Fruit fly (Drosophila melanogaster) whole organism, prepupa: ENCODE results near the gene TotX.
A peak's percentile ranks its signal among the peaks of the same experiment; 100 is the strongest.

Experiments used
- Blimp-1 ChIP-seq: fragments of 200-800 bp; sonication (Bioruptor generic); optimal IDR thresholded peaks from 3 replicates; lab custom pipeline; 2017; ENCODE audit warnings: missing biosample characterization, missing genetic modification characterization, mild to moderate bottlenecking, moderate library complexity, missing genetic modification reagents
- CG10631 ChIP-seq: fragments of 200-800 bp; sonication (Bioruptor generic); optimal IDR thresholded peaks from 2 replicates; lab custom pipeline; 2016; ENCODE audit warnings: missing biosample characterization, missing genetic modification characterization
- CG11294 ChIP-seq: fragments of 200-800 bp; sonication (Bioruptor generic); IDR thresholded peaks from 2 replicates; pipeline ENCODE4 v1.3.6; 2022; ENCODE audit warnings: missing biosample characterization, missing genetic modification characterization
- CG11762 ChIP-seq: fragments of 200-800 bp; sonication (Bioruptor generic); optimal IDR thresholded peaks from 3 replicates; lab custom pipeline; 2016; ENCODE audit warnings: missing biosample characterization, missing genetic modification characterization; ENCODE audit not compliant: insufficient read depth
- CG11902 ChIP-seq: fragments of 200-800 bp; sonication (Bioruptor generic); optimal IDR thresholded peaks from 3 replicates; lab custom pipeline; 2016; ENCODE audit warnings: missing biosample characterization, missing genetic modification characterization
- CG15336 ChIP-seq: fragments of 200-800 bp; sonication (Bioruptor generic); IDR thresholded peaks from 2 replicates; pipeline ENCODE4 v1.3.6; 2022; ENCODE audit warnings: missing biosample characterization, missing genetic modification characterization
- CG16779 ChIP-seq: fragments of 200-800 bp; sonication (Bioruptor generic); optimal IDR thresholded peaks from 3 replicates; lab custom pipeline; 2017; ENCODE audit warnings: missing biosample characterization, mild to moderate bottlenecking, missing genetic modification characterization
- CG3032 ChIP-seq: fragments of 200-800 bp; optimal IDR thresholded peaks from 2 replicates; lab custom pipeline; 2019; ENCODE audit warnings: missing biosample characterization, mild to moderate bottlenecking, missing genetic modification characterization, moderate library complexity
- CG31627 ChIP-seq: fragments of 200-800 bp; sonication (Bioruptor generic); optimal IDR thresholded peaks from 3 replicates; lab custom pipeline; 2016; ENCODE audit warnings: missing biosample characterization, missing genetic modification characterization
- CG34406 ChIP-seq: fragments of 200-800 bp; sonication (Bioruptor generic); optimal IDR thresholded peaks from 3 replicates; lab custom pipeline; 2016; ENCODE audit warnings: missing biosample characterization, missing genetic modification characterization
- CG3919 ChIP-seq: fragments of 200-800 bp; sonication (Bioruptor generic); optimal IDR thresholded peaks from 3 replicates; lab custom pipeline; 2016; ENCODE audit warnings: missing biosample characterization, missing genetic modification characterization
- CG6276 ChIP-seq: fragments of 200-800 bp; sonication (Bioruptor generic); optimal IDR thresholded peaks from 2 replicates; lab custom pipeline; 2017; ENCODE audit warnings: missing biosample characterization, mild to moderate bottlenecking, missing genetic modification characterization
- CG6792 ChIP-seq: fragments of 200-800 bp; sonication (Bioruptor generic); optimal IDR thresholded peaks from 3 replicates; lab custom pipeline; 2016; ENCODE audit warnings: missing biosample characterization, missing genetic modification characterization
- CG6854 ChIP-seq: fragments of 200-800 bp; sonication (Bioruptor generic); optimal IDR thresholded peaks from 2 replicates; lab custom pipeline; 2017; ENCODE audit warnings: missing biosample characterization, mild to moderate bottlenecking, missing genetic modification characterization
- CG7368 ChIP-seq: fragments of 200-800 bp; sonication (Bioruptor generic); optimal IDR thresholded peaks from 3 replicates; lab custom pipeline; 2016; ENCODE audit warnings: missing biosample characterization, missing genetic modification characterization
- CG8119 ChIP-seq: fragments of 200-800 bp; sonication (Bioruptor generic); IDR thresholded peaks from 3 replicates; pipeline ENCODE4 v1.3.6; 2022; ENCODE audit warnings: missing biosample characterization, missing genetic modification characterization
- CG9139 ChIP-seq: fragments of 200-800 bp; sonication (Bioruptor generic); optimal IDR thresholded peaks from 3 replicates; lab custom pipeline; 2017; ENCODE audit warnings: missing biosample characterization, mild to moderate bottlenecking, missing genetic modification characterization
- Eip78C ChIP-seq: fragments of 200-800 bp; sonication (Bioruptor generic); peaks from one replicate; lab custom pipeline; 2016; ENCODE audit warnings: missing biosample characterization, missing genetic modification characterization
- Gug ChIP-seq: fragments of 200-800 bp; sonication (Bioruptor generic); IDR thresholded peaks from 2 replicates; pipeline ENCODE4 v1.3.6; 2022; ENCODE audit warnings: missing biosample characterization, missing genetic modification characterization
- Hr38 ChIP-seq: sonication (Bioruptor generic); optimal IDR thresholded peaks from 2 replicates; lab custom pipeline; 2016; ENCODE audit warnings: missing biosample characterization, missing genetic modification characterization
- Lpt ChIP-seq: fragments of 200-800 bp; sonication (Bioruptor generic); optimal IDR thresholded peaks from 3 replicates; lab custom pipeline; 2016; ENCODE audit warnings: missing biosample characterization, missing genetic modification characterization
- Met ChIP-seq: fragments of 200-800 bp; sonication (Bioruptor generic); optimal IDR thresholded peaks from 3 replicates; lab custom pipeline; 2016; ENCODE audit warnings: missing biosample characterization, missing genetic modification characterization
- OdsH ChIP-seq: fragments of 200-800 bp; sonication (Bioruptor generic); optimal IDR thresholded peaks from 3 replicates; lab custom pipeline; 2016; ENCODE audit warnings: missing biosample characterization, missing genetic modification characterization
- Sox102F ChIP-seq: fragments of 200-800 bp; sonication (Bioruptor generic); optimal IDR thresholded peaks from 2 replicates; lab custom pipeline; 2016; ENCODE audit warnings: missing biosample characterization, mild to moderate bottlenecking, missing genetic modification characterization
- Sox14 ChIP-seq: fragments of 200-800 bp; sonication (Bioruptor generic); optimal IDR thresholded peaks from 3 replicates; lab custom pipeline; 2016; ENCODE audit warnings: missing biosample characterization, missing genetic modification characterization
- Sox15 ChIP-seq: fragments of 200-800 bp; sonication (Bioruptor generic); optimal IDR thresholded peaks from 3 replicates; lab custom pipeline; 2016; ENCODE audit warnings: missing biosample characterization, missing genetic modification characterization
- achi ChIP-seq: fragments of 200-800 bp; sonication (Bioruptor generic); optimal IDR thresholded peaks from 3 replicates; lab custom pipeline; 2016; ENCODE audit warnings: missing biosample characterization, missing genetic modification characterization
- acj6 ChIP-seq: fragments of 200-800 bp; sonication (Bioruptor generic); optimal IDR thresholded peaks from 3 replicates; lab custom pipeline; 2016; ENCODE audit warnings: missing biosample characterization, missing genetic modification characterization
- cyc ChIP-seq: fragments of 200-800 bp; sonication (Bioruptor generic); optimal IDR thresholded peaks from 3 replicates; lab custom pipeline; 2016; ENCODE audit warnings: missing biosample characterization, missing genetic modification characterization
- dac ChIP-seq: fragments of 200-800 bp; sonication (Bioruptor generic); optimal IDR thresholded peaks from 2 replicates; lab custom pipeline; 2017; ENCODE audit warnings: missing biosample characterization, mild to moderate bottlenecking, missing genetic modification characterization
- dsx ChIP-seq: fragments of 200-800 bp; optimal IDR thresholded peaks from 3 replicates; lab custom pipeline; 2019; ENCODE audit warnings: missing biosample characterization, mild to moderate bottlenecking, missing genetic modification characterization, moderate library complexity; ENCODE audit not compliant: poor library complexity, severe bottlenecking
- eg ChIP-seq: fragments of 200-800 bp; sonication (Bioruptor generic); IDR thresholded peaks from 3 replicates; pipeline ENCODE4 v1.3.6; 2022; ENCODE audit warnings: missing biosample characterization, missing genetic modification characterization
- fd85E ChIP-seq: fragments of 200-800 bp; sonication (Bioruptor generic); optimal IDR thresholded peaks from 3 replicates; lab custom pipeline; 2016; ENCODE audit warnings: missing biosample characterization, missing genetic modification characterization
- fkh ChIP-seq: fragments of 200-800 bp; sonication (Bioruptor generic); optimal IDR thresholded peaks from 3 replicates; lab custom pipeline; 2017; ENCODE audit warnings: missing biosample characterization, mild to moderate bottlenecking, missing genetic modification characterization, moderate library complexity
- lz ChIP-seq: fragments of 200-800 bp; sonication (Bioruptor generic); optimal IDR thresholded peaks from 3 replicates; lab custom pipeline; 2016; ENCODE audit warnings: missing biosample characterization, missing genetic modification characterization
- net ChIP-seq: fragments of 200-800 bp; sonication (Bioruptor generic); optimal IDR thresholded peaks from 3 replicates; lab custom pipeline; 2016; ENCODE audit warnings: missing biosample characterization, missing genetic modification characterization
- salr ChIP-seq, 2 experiments: fragments of 200-800 bp; sonication (Bioruptor generic); optimal IDR thresholded peaks; 3 replicates each; lab custom pipeline; 2016 to 2018; ENCODE audit warnings: missing biosample characterization in 2 of 2, missing genetic modification characterization in 2 of 2, mild to moderate bottlenecking in 1 of 2
- spab ChIP-seq: fragments of 200-800 bp; sonication (Bioruptor generic); optimal IDR thresholded peaks from 2 replicates; lab custom pipeline; 2017; ENCODE audit warnings: missing biosample characterization, mild to moderate bottlenecking, missing genetic modification characterization, missing genetic modification reagents
- ss ChIP-seq, 2 experiments: fragments of 200-800 bp; sonication (Bioruptor generic); optimal IDR thresholded peaks; 2 replicates in 1 of 2; 3 replicates in 1 of 2; lab custom pipeline; 2017 to 2018; ENCODE audit warnings: mild to moderate bottlenecking in 2 of 2, missing biosample characterization in 2 of 2, missing genetic modification characterization in 2 of 2, moderate library complexity in 1 of 2
- svp ChIP-seq: fragments of 200-800 bp; sonication (Bioruptor generic); peaks from one replicate; lab custom pipeline; 2016; ENCODE audit warnings: missing biosample characterization, missing genetic modification characterization

The TotX gene

dm6 chr3R:20914103-20914502 lies 8.8 kb upstream of the TotX start, which contains the start of gene hdly (continued):
- TF ChIP-seq Lpt: peak; percentile 97
- peak; percentile 96 to 97 for TF ChIP-seq salr (GFP tag; optimal IDR thresholded peaks at IDR 0.05; lab: Kevin White, UChicago)
- peak; percentile 90 for TF ChIP-seq Sox14
- peak; percentile 95 for TF ChIP-seq Gug (GFP tag; lab: Robert Waterston, UW)
- TF ChIP-seq CG31627 (GFP tag; lab: Kevin White, UChicago): peak; percentile 39
- TF ChIP-seq Eip78C (GFP tag; lab: Kevin White, UChicago): peak; percentile 98
- TF ChIP-seq lz (GFP tag; lab: Kevin White, UChicago): peak; percentile 71
- TF ChIP-seq CG6854: peak; percentile 99
- peak; percentile 89 for TF ChIP-seq achi
- TF ChIP-seq CG7368 (GFP tag; lab: Kevin White, UChicago): peak; percentile 94
- TF ChIP-seq Met (GFP tag; lab: Kevin White, UChicago): peak; percentile 86
- TF ChIP-seq CG15336 (GFP tag; lab: Robert Waterston, UW): peak; percentile 98
- peak; percentile 99 for TF ChIP-seq CG16779 (tag; lab: Kevin White, UChicago)
- no peak for TF ChIP-seq CG11902 (GFP tag; lab: Kevin White, UChicago)
- peak; percentile 99 for TF ChIP-seq CG8119 (GFP tag; lab: Robert Waterston, UW)
- TF ChIP-seq CG6792 (GFP tag; lab: Kevin White, UChicago): peak; percentile 72
- TF ChIP-seq CG6276 (GFP tag; lab: Kevin White, UChicago): peak; percentile 99
- peak; percentile 99 for TF ChIP-seq CG9139
- peak; percentile 100 for TF ChIP-seq ss (GFP tag; optimal IDR thresholded peaks at IDR 0.05; lab: Kevin White, UChicago)
- peak; percentile 87; the same call in 1 of the 2 replicates for TF ChIP-seq CG11294 (GFP tag; lab: Robert Waterston, UW)
- TF ChIP-seq net: peak; percentile 99
- peak; percentile 93 for TF ChIP-seq CG11762 (GFP tag; lab: Kevin White, UChicago)
- peak; percentile 94 for TF ChIP-seq Sox102F (GFP tag; lab: Kevin White, UChicago)
- TF ChIP-seq dsx (GFP tag; lab: Kevin White, UChicago): peak; percentile 96
- TF ChIP-seq Blimp-1 (GFP tag; lab: Kevin White, UChicago): peak; percentile 88
- TF ChIP-seq cyc (GFP tag; lab: Kevin White, UChicago): peak; percentile 68
- TF ChIP-seq Hr38 (GFP tag; lab: Kevin White, UChicago): peak; percentile 91
- TF ChIP-seq CG10631 (GFP tag; lab: Kevin White, UChicago): peak; percentile 74
- TF ChIP-seq Sox15 (GFP tag; lab: Kevin White, UChicago): no peak
- TF ChIP-seq CG3032 (tag; lab: Kevin White, UChicago): peak; percentile 96
- peak; percentile 86 for TF ChIP-seq fkh
- peak; percentile 92 for TF ChIP-seq dac (GFP tag; lab: Kevin White, UChicago)
- peak; percentile 62 for TF ChIP-seq acj6 (GFP tag; lab: Kevin White, UChicago)

- no peak for TF ChIP-seq spab (GFP tag; lab: Kevin White, UChicago)
- 0 out of 3 replicates have a peak, but pooled peaks have one; percentile 11 for TF ChIP-seq eg
- no peak for TF ChIP-seq Blimp-1 (GFP tag; lab: Kevin White, UChicago)
- TF ChIP-seq svp (GFP tag; lab: Kevin White, UChicago): peak; percentile 77
- no peak for TF ChIP-seq CG6792 (GFP tag; lab: Kevin White, UChicago)
- no peak for TF ChIP-seq CG34406 (GFP tag; lab: Kevin White, UChicago)
- TF ChIP-seq CG7368 (GFP tag; lab: Kevin White, UChicago): no peak
- peak; percentile 5 for TF ChIP-seq CG6854
- peak; percentile 44 for TF ChIP-seq Eip78C (GFP tag; lab: Kevin White, UChicago)
- TF ChIP-seq CG3919: no peak
Observed at dm6 chr3R:20912725-20913124, 7.4 kb upstream of the TotX start.

- TF ChIP-seq dac (GFP tag; lab: Kevin White, UChicago) (no peak), CG10631 (GFP tag; lab: Kevin White, UChicago) (no peak), CG15336 (GFP tag; lab: Robert Waterston, UW) (no peak), CG31627 (GFP tag; lab: Kevin White, UChicago) (no peak), OdsH (no peak), fd85E (no peak), CG3919 (no peak), CG6276 (GFP tag; lab: Kevin White, UChicago) (no peak), Sox102F (GFP tag; lab: Kevin White, UChicago) (no peak), acj6 (GFP tag; lab: Kevin White, UChicago) (no peak)
Observed at dm6 chr3R:20908641-20909040, 3.3 kb upstream of the TotX start.
